Fruit fly (Drosophila melanogaster): ENCODE measurements around the gene Sas-4.

- no peak for TF ChIP-seq Sin3A (optimal IDR thresholded peaks at IDR 0.05)
- TF ChIP-seq Myc (optimal IDR thresholded peaks at IDR 0.05): no peak
Observed at dm6 chr3R:7129280-7130069, 21.7 kb upstream of the Sas-4 start, which contains the start of gene CG31248.

All from Kc167 (cell line).